Worm (Caenorhabditis elegans): ENCODE results near the gene srj-14.

DNA sequence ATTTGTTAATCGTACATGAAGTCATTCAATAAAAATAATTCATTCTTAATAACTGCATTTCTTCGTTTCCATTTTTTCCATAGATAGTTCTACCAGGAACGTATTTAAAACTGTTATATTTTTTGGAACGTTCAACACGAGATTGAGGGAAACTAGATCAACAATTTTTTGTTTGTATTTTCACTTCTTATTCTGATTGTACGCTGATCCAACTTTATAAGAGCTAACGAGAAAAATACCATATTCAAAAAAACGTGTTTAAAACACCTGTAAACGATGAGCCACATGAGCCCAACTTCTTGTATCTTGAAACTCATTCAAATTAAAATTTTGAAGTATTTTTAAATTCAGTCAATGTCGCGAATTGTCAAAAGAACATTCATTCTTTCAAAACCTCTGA is 47.1 kb downstream of the srj-14 start:
- TF ChIP-seq ZK546.5 (tag; optimal IDR thresholded peaks at IDR 0.05) (no peak), ceh-82 (tag; optimal IDR thresholded peaks at IDR 0.05) (no peak), Y55F3AM.14 (GFP tag; optimal IDR thresholded peaks at IDR 0.05) (no peak), ama-1 (optimal IDR thresholded peaks at IDR 0.05) (no peak), fos-1 (tag; optimal IDR thresholded peaks at IDR 0.05) (no peak), elt-3 (tag; optimal IDR thresholded peaks at IDR 0.05) (no peak), crh-2 (tag; optimal IDR thresholded peaks at IDR 0.05) (no peak), mab-5 (tag; optimal IDR thresholded peaks at IDR 0.05) (no peak), F13H6.1 (tag; optimal IDR thresholded peaks at IDR 0.05) (no peak), egl-27 (tag; optimal IDR thresholded peaks at IDR 0.05) (no peak)
